Worm (Caenorhabditis elegans) whole organism, L1 larva: ENCODE data around the gene F35C8.5.

Experiments
- efl-1 ChIP-seq, 4 experiments: fragments of 150-350 bp; optimal IDR thresholded peaks in 3 of 4; peaks in 1 of 4; 1 replicate in 1 of 4; 2 replicates in 3 of 4; lab custom pipeline; 2014; ENCODE audit warnings: missing biosample characterization in 2 of 4, missing genetic modification characterization in 2 of 4, missing genetic modification reagents in 2 of 4
- ets-5 ChIP-seq: fragments of 200-800 bp; sonication (Bioruptor generic); IDR thresholded peaks from 2 replicates; pipeline ENCODE4 v1.3.6; 2022; ENCODE audit warnings: missing genetic modification characterization, missing compliant biosample characterization
- fos-1 ChIP-seq: fragments of 150-350 bp; optimal IDR thresholded peaks from 2 replicates; lab custom pipeline; 2014; ENCODE audit warnings: missing biosample characterization, missing genetic modification characterization
- nhr-76 ChIP-seq: sonication (generic microtip); optimal IDR thresholded peaks from 2 replicates; lab custom pipeline; 2017; ENCODE audit warnings: missing biosample characterization, missing genetic modification characterization
- zag-1 ChIP-seq: fragments of 150-350 bp; optimal IDR thresholded peaks from 2 replicates; lab custom pipeline; 2014; ENCODE audit warnings: missing biosample characterization, missing genetic modification characterization

- TF ChIP-seq fos-1 (tag; lab: Kevin White, UChicago) (no peak), ets-5 (GFP tag; lab: Robert Waterston, UW) (no peak), zag-1 (no peak), efl-1 (optimal IDR thresholded peaks at IDR 0.05; lab: Kevin White, UChicago) (no peak), efl-1 (GFP tag; optimal IDR thresholded peaks at IDR 0.05 in 1 of 2; lab: Kevin White, UChicago) (no peak), nhr-76 (no peak)
Measured at ce11 chrX:5386558-5386957, 20.9 kb downstream of the F35C8.5 start, which contains the start of gene kcnl-3.
